Worm (Caenorhabditis elegans): ENCODE measurements around the gene F48B9.8.

DNA sequence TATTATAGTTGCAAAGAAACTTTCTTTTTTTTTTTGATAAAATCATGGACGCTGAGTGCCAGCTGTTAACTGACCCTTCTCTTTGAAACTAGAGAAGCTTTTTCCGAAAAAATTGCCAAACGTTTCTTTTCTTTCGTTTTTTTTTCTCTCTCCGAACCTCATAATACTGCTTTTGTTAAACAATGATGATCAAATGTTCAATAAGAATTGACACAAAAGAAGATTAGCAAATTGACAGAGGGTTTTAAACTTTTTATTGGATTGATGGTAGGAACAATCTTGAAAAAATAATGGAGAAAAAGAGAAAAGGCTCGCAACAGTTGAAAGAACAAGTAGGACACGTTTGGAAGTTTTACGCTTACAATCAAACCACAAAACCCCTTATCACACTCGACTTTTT is 44.6 kb upstream of the F48B9.8 start, which contains the start of gene hex-1:
- no peak for TF ChIP-seq attf-4 (tag; optimal IDR thresholded peaks at IDR 0.05)
- no peak for TF ChIP-seq dve-1 (tag; optimal IDR thresholded peaks at IDR 0.05; ENCODE audit: insufficient read depth)
- TF ChIP-seq dpl-1 (GFP tag; optimal IDR thresholded peaks at IDR 0.05), result no peak

All from whole organism, L4 larva.